Worm (Caenorhabditis elegans): ENCODE results near the gene K01A2.4.

K01A2.4 gene

DNA sequence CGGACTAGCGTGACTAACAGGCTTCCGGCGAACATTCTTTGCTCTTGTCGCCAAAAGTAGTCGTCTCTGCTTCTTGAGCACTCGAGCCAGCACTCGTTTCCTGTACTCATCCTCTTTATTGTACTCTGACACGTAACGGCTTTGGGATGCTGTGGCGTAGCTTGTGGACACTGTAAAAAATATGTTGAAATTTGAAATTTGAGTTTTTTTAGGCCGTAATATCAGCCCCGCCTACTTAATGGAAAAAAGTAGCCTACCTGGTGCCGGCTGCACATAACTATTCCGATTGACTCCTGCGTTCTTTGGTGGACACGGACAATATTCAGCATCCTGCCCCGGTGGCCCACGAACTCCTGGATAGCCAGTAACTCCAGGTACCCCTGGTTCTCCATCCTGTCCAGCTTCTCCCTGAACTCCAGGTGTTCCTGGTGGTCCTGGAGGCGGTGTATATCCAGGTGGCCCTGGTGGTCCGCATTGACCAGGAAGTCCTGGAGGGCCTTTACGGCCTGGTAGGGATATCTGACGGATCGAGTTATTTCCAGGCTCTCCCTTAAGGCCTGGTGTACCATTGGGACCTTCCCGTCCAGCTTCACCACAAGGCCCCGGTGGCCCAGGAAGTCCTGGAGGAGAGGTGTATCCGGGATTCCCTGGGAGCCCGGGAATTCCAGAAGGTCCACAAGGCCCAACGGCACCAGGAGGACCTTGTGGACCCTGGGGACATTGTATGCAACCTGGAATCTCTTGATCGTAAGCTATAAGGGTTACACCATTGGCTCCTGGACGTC lies 3.1 kb upstream of the K01A2.4 start:
- TF ChIP-seq ceh-34 (tag; optimal IDR thresholded peaks at IDR 0.05) (no peak), hlh-6 (tag; optimal IDR thresholded peaks at IDR 0.05) (no peak), elt-4 (tag; optimal IDR thresholded peaks at IDR 0.05) (peak; percentile 57), ceh-6 (GFP tag; optimal IDR thresholded peaks at IDR 0.05) (no peak), zip-5 (tag; optimal IDR thresholded peaks at IDR 0.05) (no peak), unc-55 (GFP tag; optimal IDR thresholded peaks at IDR 0.05) (no peak), ceh-45 (GFP tag; IDR thresholded peaks at IDR 0.05) (no peak), unc-42 (tag; optimal IDR thresholded peaks at IDR 0.05) (no peak), hlh-13 (GFP tag; optimal IDR thresholded peaks at IDR 0.05) (no peak), ztf-16 (tag; optimal IDR thresholded peaks at IDR 0.05) (no peak), C38D4.7 (GFP tag; optimal IDR thresholded peaks at IDR 0.05) (peak; percentile 15), C08G9.2 (tag; optimal IDR thresholded peaks at IDR 0.05) (peak; percentile 24), pha-4 (tag; optimal IDR thresholded peaks at IDR 0.05) (no peak), ceh-2 (tag; optimal IDR thresholded peaks at IDR 0.05) (no peak), ceh-31 (tag; optimal IDR thresholded peaks at IDR 0.05) (no peak)

DNA sequence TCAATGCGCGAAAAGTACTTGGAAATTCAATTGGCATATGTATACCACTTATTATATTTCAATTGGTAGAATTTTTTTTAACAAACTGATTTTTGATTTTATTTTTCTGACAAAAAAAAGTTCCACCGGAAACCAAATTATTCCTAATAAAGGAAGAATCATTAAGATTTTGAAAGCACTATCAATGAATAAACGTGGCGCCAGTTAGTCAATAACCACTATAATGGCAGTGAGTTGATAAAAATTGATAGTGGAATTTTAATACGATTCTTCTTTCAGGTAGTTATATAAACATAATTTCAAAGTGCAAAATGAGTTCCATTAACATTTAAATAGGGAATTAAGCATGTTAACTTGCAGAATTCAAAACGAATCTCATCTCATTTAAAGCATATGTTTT lies 1.6 kb upstream of the K01A2.4 start, which contains the start of gene col-69:
col-69 (minus strand) TSS at position 101 of the 400 bp plus-strand sequence.
- no peak for TF ChIP-seq C38D4.7 (GFP tag; optimal IDR thresholded peaks at IDR 0.05)
- TF ChIP-seq pqm-1 (tag; optimal IDR thresholded peaks at IDR 0.05) = no peak
- no peak for TF ChIP-seq pha-2 (tag; optimal IDR thresholded peaks at IDR 0.05)
- no peak for TF ChIP-seq K02D7.2 (tag; optimal IDR thresholded peaks at IDR 0.05)
- TF ChIP-seq F13H6.1 (tag; optimal IDR thresholded peaks at IDR 0.05) = no peak
- TF ChIP-seq ttx-3 (tag; optimal IDR thresholded peaks at IDR 0.05) = no peak
- no peak for TF ChIP-seq T23F11.4 (GFP tag; optimal IDR thresholded peaks at IDR 0.05)
- no peak for TF ChIP-seq fax-1 (tag; optimal IDR thresholded peaks at IDR 0.05)
- no peak for TF ChIP-seq tbx-2 (tag; optimal IDR thresholded peaks at IDR 0.05)
- TF ChIP-seq K09A11.1 (tag; optimal IDR thresholded peaks at IDR 0.05; ENCODE audit: insufficient read depth) = no peak
- no peak for TF ChIP-seq sdc-2 (tag; optimal IDR thresholded peaks at IDR 0.05)
- TF ChIP-seq tbx-7 (tag; optimal IDR thresholded peaks at IDR 0.05) = no peak
- TF ChIP-seq zip-5 (tag; optimal IDR thresholded peaks at IDR 0.05) = no peak
- TF ChIP-seq rnt-1 (tag; optimal IDR thresholded peaks at IDR 0.05) = no peak
- no peak for TF ChIP-seq ahr-1 (tag; optimal IDR thresholded peaks at IDR 0.05)

- TF ChIP-seq unc-55 (GFP tag; optimal IDR thresholded peaks at IDR 0.05) = peak; percentile 9
Observed at ce11 chrII:312110-312509, 4.9 kb downstream of the K01A2.4 start, which contains the start of gene mps-2. Gene mps-2 (minus strand): TSS chrII:312210.

DNA sequence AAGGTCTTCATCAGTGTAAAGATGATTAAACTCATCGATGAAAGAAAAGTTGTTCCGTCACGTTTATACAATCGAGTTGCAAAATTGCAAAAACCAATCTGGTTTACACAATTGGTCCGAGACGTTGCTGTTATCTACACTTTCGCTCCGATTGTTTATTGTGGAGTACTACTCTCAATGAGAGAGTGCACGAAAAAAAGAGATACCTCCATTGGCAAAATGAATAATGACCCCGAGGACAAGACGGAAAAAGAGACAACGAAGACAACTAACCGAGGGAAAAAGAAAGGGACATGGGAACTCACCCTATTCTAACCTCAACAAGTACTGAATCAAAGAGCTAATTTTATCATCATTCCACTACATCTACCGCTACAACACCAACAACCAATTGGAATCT lies 6.3 kb downstream of the K01A2.4 start:
- no peak for TF ChIP-seq sox-2 (GFP tag; IDR thresholded peaks at IDR 0.05)
- TF ChIP-seq rnt-1 (tag; optimal IDR thresholded peaks at IDR 0.05) = peak; percentile 15
- peak; percentile 18 for TF ChIP-seq ref-2 (tag; optimal IDR thresholded peaks at IDR 0.05)
- no peak for TF ChIP-seq ceh-45 (GFP tag; IDR thresholded peaks at IDR 0.05)
- TF ChIP-seq elt-2 (tag; optimal IDR thresholded peaks at IDR 0.05) = peak; percentile 66
- peak; percentile 65 for TF ChIP-seq unc-55 (GFP tag; optimal IDR thresholded peaks at IDR 0.05)
- no peak for TF ChIP-seq nhr-11 (tag; optimal IDR thresholded peaks at IDR 0.05)

ce11 chrII:319459-319858 lies 12.2 kb downstream of the K01A2.4 start, which contains the start of gene far-7:
Gene far-7 (plus strand): TSS chrII:319789.
- TF ChIP-seq F13H6.1 (tag; optimal IDR thresholded peaks at IDR 0.05) (no peak), unc-55 (GFP tag; optimal IDR thresholded peaks at IDR 0.05) (no peak), ceh-6 (GFP tag; optimal IDR thresholded peaks at IDR 0.05) (no peak), mec-3 (tag; optimal IDR thresholded peaks at IDR 0.05; ENCODE audit: borderline replicate concordance) (no peak), T23F11.4 (GFP tag; optimal IDR thresholded peaks at IDR 0.05) (no peak)

All from whole organism, late embryonic.